Worm (Caenorhabditis elegans): ENCODE results near the gene twk-31.

twk-31 gene

DNA sequence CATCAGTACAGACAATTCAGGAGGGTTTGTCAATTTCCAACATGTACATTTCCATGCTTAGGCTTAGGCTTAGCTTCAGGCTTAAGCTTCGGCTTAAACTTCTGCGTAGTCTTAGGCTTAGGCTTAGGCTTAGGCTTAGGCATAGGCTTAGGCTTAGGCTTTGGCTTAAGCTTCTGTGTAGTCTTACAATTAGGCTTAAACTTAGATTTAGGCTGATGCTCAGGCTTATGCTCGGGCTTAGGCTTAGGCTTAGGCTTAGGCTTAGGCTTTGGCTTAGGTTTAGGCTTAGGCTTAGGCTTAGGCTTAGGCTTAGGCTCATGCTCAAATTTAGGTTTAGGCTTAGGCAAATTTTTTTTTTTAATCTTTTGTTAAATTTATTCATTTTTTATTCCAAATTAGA is 14.3 kb downstream of the twk-31 start:
- TF ChIP-seq egl-27 (tag; optimal IDR thresholded peaks at IDR 0.05): no peak
- no peak for TF ChIP-seq ama-1 (optimal IDR thresholded peaks at IDR 0.05)
- TF ChIP-seq jun-1 (tag; optimal IDR thresholded peaks at IDR 0.05): no peak
- no peak for TF ChIP-seq ZK546.5 (tag; optimal IDR thresholded peaks at IDR 0.05)
- no peak for TF ChIP-seq nhr-25 (tag; optimal IDR thresholded peaks at IDR 0.05)
- TF ChIP-seq nhr-67 (tag; optimal IDR thresholded peaks at IDR 0.05): no peak
- no peak for TF ChIP-seq lin-39 (tag; optimal IDR thresholded peaks at IDR 0.05)
- TF ChIP-seq pha-4 (tag; optimal IDR thresholded peaks at IDR 0.05): no peak
- TF ChIP-seq ztf-11 (tag; optimal IDR thresholded peaks at IDR 0.05): no peak
- TF ChIP-seq R02D3.7 (tag; optimal IDR thresholded peaks at IDR 0.05): no peak
- TF ChIP-seq zag-1 (tag; optimal IDR thresholded peaks at IDR 0.05): no peak
- no peak for TF ChIP-seq daf-12 (tag; optimal IDR thresholded peaks at IDR 0.05)
- TF ChIP-seq ceh-82 (tag; optimal IDR thresholded peaks at IDR 0.05): no peak
- no peak for TF ChIP-seq egl-5 (tag; optimal IDR thresholded peaks at IDR 0.05)
- no peak for TF ChIP-seq fkh-2 (tag; optimal IDR thresholded peaks at IDR 0.05)
- TF ChIP-seq snpc-4 (tag; optimal IDR thresholded peaks at IDR 0.05): no peak

DNA sequence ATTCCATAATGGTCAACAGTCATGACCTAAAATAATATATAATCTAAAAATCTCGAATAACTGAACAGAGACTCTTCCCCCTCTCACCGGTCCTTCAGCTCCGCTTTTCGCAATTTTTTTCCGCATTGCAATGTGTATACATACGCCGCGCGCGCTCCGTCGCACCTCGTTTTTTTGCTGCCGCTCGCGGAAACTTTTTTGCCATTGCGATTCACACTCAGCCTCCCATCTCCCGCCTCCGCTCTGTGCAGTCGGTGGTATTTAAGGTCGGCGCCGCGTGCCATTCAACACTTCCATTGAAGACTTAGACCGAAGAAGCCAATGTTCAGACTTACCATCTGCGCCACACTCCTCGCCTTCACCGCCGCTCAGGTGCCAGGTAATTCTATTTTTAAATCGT is 16.4 kb downstream of the twk-31 start, which contains the start of gene idpc-1:
TSS of gene idpc-1 (plus strand) at position 301 of the 400 bp plus-strand sequence.
- no peak for TF ChIP-seq nhr-25 (tag; optimal IDR thresholded peaks at IDR 0.05)
- TF ChIP-seq jun-1 (tag; optimal IDR thresholded peaks at IDR 0.05): no peak
- no peak for TF ChIP-seq elt-2 (tag; optimal IDR thresholded peaks at IDR 0.05)

DNA sequence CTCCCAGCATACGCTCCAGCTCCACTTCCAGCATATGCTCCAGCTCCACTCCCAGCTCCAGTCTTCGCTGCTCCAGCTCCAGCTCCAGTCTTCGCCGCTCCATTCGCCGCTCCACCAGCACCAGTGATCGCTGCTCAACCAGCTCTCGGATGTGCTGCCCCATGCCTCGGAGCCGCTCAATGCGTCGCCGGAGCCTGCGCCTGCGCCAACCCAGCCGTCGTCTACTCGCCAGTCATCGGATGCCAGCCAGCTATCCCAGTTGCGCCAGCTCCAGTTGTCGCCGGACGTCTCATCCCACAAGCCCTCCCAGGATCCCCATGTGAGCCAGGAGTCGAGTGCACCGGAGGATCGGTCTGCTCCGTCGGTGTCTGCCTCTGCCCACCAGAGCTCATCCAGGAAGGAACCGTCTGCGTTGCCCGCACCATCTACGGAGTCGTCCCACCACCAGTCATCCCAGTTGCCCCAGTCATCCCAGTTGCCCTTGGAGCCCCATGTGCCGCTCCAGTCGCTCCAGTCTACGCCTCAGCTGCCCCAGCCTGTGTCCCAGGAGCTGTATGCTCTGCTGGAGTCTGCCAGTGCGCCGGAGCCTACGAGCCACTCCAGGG is 17.2 kb downstream of the twk-31 start:
- TF ChIP-seq nhr-77 (tag; optimal IDR thresholded peaks at IDR 0.05): no peak
- no peak for TF ChIP-seq egl-27 (tag; optimal IDR thresholded peaks at IDR 0.05)
- TF ChIP-seq nhr-76 (tag; optimal IDR thresholded peaks at IDR 0.05): no peak
- TF ChIP-seq pqm-1 (tag; optimal IDR thresholded peaks at IDR 0.05): no peak
- TF ChIP-seq elt-2 (tag; optimal IDR thresholded peaks at IDR 0.05): no peak
- no peak for TF ChIP-seq nhr-237 (tag; optimal IDR thresholded peaks at IDR 0.05)
- no peak for TF ChIP-seq nhr-43 (tag; optimal IDR thresholded peaks at IDR 0.05; ENCODE audit: poor library complexity, severe bottlenecking)
- TF ChIP-seq ztf-11 (tag; optimal IDR thresholded peaks at IDR 0.05): no peak
- TF ChIP-seq nhr-23 (tag; optimal IDR thresholded peaks at IDR 0.05): no peak
- TF ChIP-seq nhr-12 (tag; optimal IDR thresholded peaks at IDR 0.05): no peak
- no peak for TF ChIP-seq lin-15B (tag; optimal IDR thresholded peaks at IDR 0.05)
- TF ChIP-seq zag-1 (tag; optimal IDR thresholded peaks at IDR 0.05): no peak
- TF ChIP-seq elt-1 (tag; optimal IDR thresholded peaks at IDR 0.05): no peak

DNA sequence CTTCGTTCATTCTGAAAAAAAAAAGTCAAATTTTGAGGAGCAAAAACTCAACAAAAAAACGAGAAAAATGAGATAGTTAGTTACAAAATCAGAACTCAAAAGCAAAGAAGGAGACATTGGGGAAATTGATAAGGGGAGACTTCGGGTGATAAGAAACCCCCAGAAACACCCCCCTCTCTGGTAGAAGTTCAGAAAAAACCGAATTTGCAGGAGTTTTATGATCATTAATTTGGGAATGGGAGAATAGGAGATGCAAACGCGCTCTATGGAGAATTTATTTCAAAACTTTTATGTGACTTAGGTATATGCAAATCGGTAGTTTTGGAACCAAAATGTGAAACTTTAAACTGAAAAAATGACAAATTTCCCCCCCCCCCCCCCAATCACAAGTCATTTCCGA is 32.1 kb downstream of the twk-31 start, which contains the start of gene sbp-1:
TSS of gene sbp-1 (minus strand) at position 11 of the 400 bp plus-strand sequence.
- TF ChIP-seq snpc-4 (tag; optimal IDR thresholded peaks at IDR 0.05) (no peak), pqm-1 (tag; optimal IDR thresholded peaks at IDR 0.05) (peak; percentile 44), R02D3.7 (tag; optimal IDR thresholded peaks at IDR 0.05) (no peak), zag-1 (tag; optimal IDR thresholded peaks at IDR 0.05) (no peak), elt-2 (tag; optimal IDR thresholded peaks at IDR 0.05) (peak; percentile 74), eor-1 (tag; optimal IDR thresholded peaks at IDR 0.05) (no peak)

DNA sequence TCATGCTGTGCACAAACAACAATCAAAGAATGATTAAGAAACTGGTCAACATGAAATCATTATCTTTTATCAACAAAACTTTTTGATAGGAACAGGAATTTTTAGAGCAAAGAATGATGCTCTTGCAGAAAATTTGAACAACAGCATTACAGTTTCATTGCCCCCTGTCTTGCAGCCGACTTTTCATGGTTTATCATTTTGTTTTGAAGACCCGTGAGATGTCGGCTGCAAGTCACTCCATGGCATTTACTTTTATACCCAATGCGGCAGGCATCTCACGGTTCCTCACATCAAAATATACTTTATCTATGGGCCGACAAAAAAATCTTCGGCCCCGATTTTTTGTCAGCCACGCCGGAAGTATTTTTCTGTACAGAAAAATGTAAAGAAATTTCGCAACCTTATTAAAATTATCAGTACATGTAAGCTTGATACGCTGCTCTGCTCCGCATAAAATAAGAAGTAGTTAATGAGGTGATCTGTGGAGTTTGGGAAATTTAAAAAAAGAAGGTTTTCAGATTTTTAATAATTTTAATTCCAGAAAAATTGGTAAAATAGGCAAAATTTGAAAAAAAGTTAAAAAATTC is 33.0 kb downstream of the twk-31 start:
- TF ChIP-seq aly-2 (tag; optimal IDR thresholded peaks at IDR 0.05): no peak
- TF ChIP-seq pha-4 (tag; optimal IDR thresholded peaks at IDR 0.05): peak; percentile 37
- TF ChIP-seq elt-2 (tag; optimal IDR thresholded peaks at IDR 0.05): peak; percentile 45
- no peak for TF ChIP-seq nhr-28 (tag; optimal IDR thresholded peaks at IDR 0.05)

DNA sequence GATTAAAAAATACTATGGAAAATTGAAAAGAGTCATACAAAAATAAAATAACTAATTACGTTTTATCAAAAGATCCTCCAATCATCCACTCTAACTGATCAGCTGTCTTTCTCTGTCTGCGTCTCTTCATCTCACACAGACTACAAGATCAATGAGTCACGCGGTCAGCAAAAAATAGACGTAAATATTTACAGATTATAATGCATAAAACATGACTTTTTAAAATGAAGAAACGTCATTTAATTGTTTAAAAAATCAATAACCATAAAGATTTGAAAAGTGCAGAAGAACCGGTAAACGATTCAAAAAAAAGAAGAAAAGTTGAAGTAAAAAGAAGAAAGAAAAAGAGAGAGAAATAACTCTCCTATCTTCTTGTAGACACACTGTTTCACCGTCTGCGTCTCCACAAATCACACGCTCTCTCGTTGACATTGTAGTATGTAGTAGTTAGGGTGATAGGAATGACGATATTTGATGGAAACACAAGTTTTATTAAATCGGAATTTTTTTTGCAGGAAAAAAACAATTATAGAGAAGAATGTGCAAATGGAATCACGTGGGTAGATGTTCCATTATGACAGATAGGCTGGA is 34.4 kb downstream of the twk-31 start:
- TF ChIP-seq unc-62 (GFP tag; optimal IDR thresholded peaks at IDR 0.05) (no peak), nfya-1 (tag; optimal IDR thresholded peaks at IDR 0.05; ENCODE audit: insufficient read depth) (peak; percentile 56), nhr-25 (tag; optimal IDR thresholded peaks at IDR 0.05) (peak; percentile 48), pha-4 (tag; optimal IDR thresholded peaks at IDR 0.05) (peak; percentile 92), nhr-67 (tag; optimal IDR thresholded peaks at IDR 0.05) (no peak), elt-2 (tag; optimal IDR thresholded peaks at IDR 0.05) (peak; percentile 33), ceh-28 (tag; optimal IDR thresholded peaks at IDR 0.05) (peak; percentile 69)
